Fruit fly (Drosophila melanogaster) whole organism, embryonic: ENCODE measurements around the gene CG3587.

Experiments used
- Adf1 ChIP-seq: fragments of 200-800 bp; sonication (Bioruptor generic); IDR thresholded peaks from 2 replicates; pipeline ENCODE4 v1.3.6; 2022; ENCODE audit warnings: missing biosample characterization, missing genetic modification characterization
- Atf3 ChIP-seq: fragments of 200-800 bp; sonication (Bioruptor generic); optimal IDR thresholded peaks from 3 replicates; lab custom pipeline; 2016; ENCODE audit warnings: missing biosample characterization, missing genetic modification characterization
- BtbVII ChIP-seq: fragments of 200-800 bp; sonication (Bioruptor generic); optimal IDR thresholded peaks from 3 replicates; lab custom pipeline; 2017; ENCODE audit warnings: missing biosample characterization, mild to moderate bottlenecking, missing genetic modification characterization
- CG10267 ChIP-seq: fragments of 200-800 bp; sonication (Bioruptor generic); optimal IDR thresholded peaks from 2 replicates; lab custom pipeline; 2018; ENCODE audit warnings: missing biosample characterization, mild to moderate bottlenecking, missing genetic modification characterization, moderate library complexity
- CG11093 ChIP-seq: fragments of 200-800 bp; sonication (Bioruptor generic); IDR thresholded peaks from 3 replicates; pipeline ENCODE4 v1.3.6; 2022; ENCODE audit warnings: missing biosample characterization, missing genetic modification characterization
- CG12155 ChIP-seq: fragments of 200-800 bp; sonication (Bioruptor generic); optimal IDR thresholded peaks from 3 replicates; lab custom pipeline; 2016; ENCODE audit warnings: missing biosample characterization, missing genetic modification characterization
- CG12659 ChIP-seq: fragments of 200-800 bp; sonication (Bioruptor generic); optimal IDR thresholded peaks from 3 replicates; lab custom pipeline; 2017; ENCODE audit warnings: mild to moderate bottlenecking, missing biosample characterization, missing genetic modification reagents, missing genetic modification characterization
- CG12744 ChIP-seq: fragments of 200-800 bp; sonication (Bioruptor generic); optimal IDR thresholded peaks from 2 replicates; lab custom pipeline; 2016; ENCODE audit warnings: missing biosample characterization, missing genetic modification characterization
- CG14050 ChIP-seq: fragments of 200-800 bp; sonication (Bioruptor generic); IDR thresholded peaks from 3 replicates; pipeline ENCODE4 v1.3.6; 2022; ENCODE audit warnings: missing biosample characterization, missing genetic modification characterization
- CG14710 ChIP-seq: fragments of 200-800 bp; sonication (Bioruptor generic); optimal IDR thresholded peaks from 3 replicates; lab custom pipeline; 2019; ENCODE audit warnings: missing biosample characterization, mild to moderate bottlenecking, missing genetic modification characterization, moderate library complexity
- CG15269 ChIP-seq: fragments of 200-800 bp; sonication (Bioruptor generic); optimal IDR thresholded peaks from 2 replicates; lab custom pipeline; 2018; ENCODE audit warnings: missing biosample characterization, mild to moderate bottlenecking, missing genetic modification characterization, moderate library complexity
- CG17361 ChIP-seq: fragments of 200-800 bp; sonication (Bioruptor generic); IDR thresholded peaks from 3 replicates; pipeline ENCODE4 v1.3.6; 2022; ENCODE audit warnings: missing biosample characterization, missing genetic modification characterization
- CG2116 ChIP-seq: fragments of 200-800 bp; sonication (Bioruptor generic); optimal IDR thresholded peaks from 3 replicates; lab custom pipeline; 2018; ENCODE audit warnings: missing biosample characterization, mild to moderate bottlenecking, missing genetic modification characterization
- CG34224 ChIP-seq: fragments of 200-800 bp; sonication (Bioruptor generic); IDR thresholded peaks from 3 replicates; pipeline ENCODE4 v1.3.6; 2022; ENCODE audit warnings: missing biosample characterization, missing genetic modification characterization; ENCODE audit not compliant: partially characterized antibody
- CG4854 ChIP-seq: fragments of 200-800 bp; sonication (Bioruptor generic); optimal IDR thresholded peaks from 2 replicates; lab custom pipeline; 2016; ENCODE audit warnings: missing biosample characterization, missing genetic modification characterization, inconsistent platforms
- CG6654 ChIP-seq: fragments of 200-800 bp; sonication (Bioruptor generic); optimal IDR thresholded peaks from 2 replicates; lab custom pipeline; 2017; ENCODE audit warnings: missing biosample characterization, mild to moderate bottlenecking, missing genetic modification characterization
- CG6765 ChIP-seq: fragments of 200-800 bp; sonication (Bioruptor generic); optimal IDR thresholded peaks from 3 replicates; lab custom pipeline; 2017; ENCODE audit warnings: missing biosample characterization, mild to moderate bottlenecking, missing genetic modification characterization
- CG7556 ChIP-seq: fragments of 200-800 bp; sonication (Bioruptor generic); optimal IDR thresholded peaks from 2 replicates; lab custom pipeline; 2017; ENCODE audit warnings: missing biosample characterization, mild to moderate bottlenecking, missing genetic modification characterization
- CG9817 ChIP-seq: fragments of 200-800 bp; sonication (Bioruptor generic); optimal IDR thresholded peaks from 2 replicates; lab custom pipeline; 2018; ENCODE audit warnings: missing biosample characterization, mild to moderate bottlenecking, missing genetic modification characterization, moderate library complexity
- Dek ChIP-seq: fragments of 200-800 bp; sonication (Bioruptor generic); optimal IDR thresholded peaks from 3 replicates; lab custom pipeline; 2019; ENCODE audit warnings: missing biosample characterization, mild to moderate bottlenecking, missing genetic modification characterization, moderate library complexity
- Dref ChIP-seq: fragments of 200-800 bp; sonication (Bioruptor generic); IDR thresholded peaks from 2 replicates; pipeline ENCODE4 v1.3.6; 2022; ENCODE audit warnings: missing biosample characterization, missing genetic modification characterization
- E2f2 ChIP-seq: fragments of 200-800 bp; sonication (Bioruptor generic); IDR thresholded peaks from 2 replicates; pipeline ENCODE4 v1.3.6; 2022; ENCODE audit warnings: missing biosample characterization, missing genetic modification characterization
- ERR ChIP-seq: fragments of 200-800 bp; sonication (Bioruptor generic); optimal IDR thresholded peaks from 2 replicates; lab custom pipeline; 2016; ENCODE audit warnings: missing biosample characterization, missing genetic modification characterization
- Elba2 ChIP-seq: fragments of 200-800 bp; sonication (Bioruptor generic); optimal IDR thresholded peaks from 3 replicates; lab custom pipeline; 2016; ENCODE audit warnings: missing biosample characterization, missing genetic modification characterization
- GATAe ChIP-seq: fragments of 200-800 bp; sonication (Bioruptor generic); conservative IDR thresholded peaks from 2 replicates; pipeline ENCODE4 v1.3.6; 2022; ENCODE audit warnings: missing biosample characterization, missing genetic modification characterization
- Hr3 ChIP-seq: fragments of 200-800 bp; sonication (Bioruptor generic); optimal IDR thresholded peaks from 3 replicates; lab custom pipeline; 2016; ENCODE audit warnings: missing biosample characterization, missing genetic modification characterization
- Mes4 ChIP-seq: fragments of 200-800 bp; sonication (Bioruptor generic); optimal IDR thresholded peaks from 2 replicates; lab custom pipeline; 2016; ENCODE audit warnings: missing biosample characterization, missing genetic modification characterization
- Myb ChIP-seq: fragments of 200-800 bp; sonication (Bioruptor generic); optimal IDR thresholded peaks from 2 replicates; lab custom pipeline; 2016; ENCODE audit warnings: missing biosample characterization, missing genetic modification characterization
- Rx ChIP-seq: fragments of 200-800 bp; sonication (Bioruptor generic); IDR thresholded peaks from 2 replicates; pipeline ENCODE4 v1.3.6; 2022; ENCODE audit warnings: missing biosample characterization, missing genetic modification characterization
- Stat92E ChIP-seq, 3 experiments: fragments of >200 bp in 2 of 3; fragments of 200-800 bp in 1 of 3; sonication (Bioruptor generic) in 1 of 3; optimal IDR thresholded peaks; 2 replicates each; lab custom pipeline; 2017 to 2019; ENCODE audit warnings: missing biosample characterization in 3 of 3, missing genetic modification characterization in 3 of 3, mild to moderate bottlenecking in 1 of 3, moderate library complexity in 1 of 3
- Tbp ChIP-seq: fragments of >200 bp; optimal IDR thresholded peaks from 2 replicates; lab custom pipeline; 2018; ENCODE audit warnings: missing biosample characterization, missing genetic modification characterization
- Xbp1 ChIP-seq: fragments of 200-800 bp; sonication (Bioruptor generic); optimal IDR thresholded peaks from 3 replicates; lab custom pipeline; 2016; ENCODE audit warnings: missing biosample characterization, mild to moderate bottlenecking, missing genetic modification characterization
- Xrp1 ChIP-seq: fragments of 200-800 bp; sonication (Bioruptor generic); IDR thresholded peaks from 2 replicates; pipeline ENCODE4 v1.3.6; 2022; ENCODE audit warnings: missing biosample characterization, missing genetic modification characterization
- ab ChIP-seq: fragments of 200-800 bp; sonication (Bioruptor generic); optimal IDR thresholded peaks from 2 replicates; lab custom pipeline; 2016; ENCODE audit warnings: missing biosample characterization, missing genetic modification characterization
- abd-A ChIP-seq: fragments of 200-800 bp; sonication (Bioruptor generic); optimal IDR thresholded peaks from 3 replicates; lab custom pipeline; 2019; ENCODE audit warnings: missing biosample characterization, mild to moderate bottlenecking, missing genetic modification characterization, moderate library complexity
- ara ChIP-seq: fragments of 200-800 bp; sonication (Bioruptor generic); IDR thresholded peaks from 2 replicates; pipeline ENCODE4 v1.3.6; 2022; ENCODE audit warnings: missing biosample characterization, missing genetic modification characterization
- bsh ChIP-seq, 2 experiments: fragments of 200-800 bp; sonication (Bioruptor generic); optimal IDR thresholded peaks; 2 replicates each; lab custom pipeline; 2017 to 2018; ENCODE audit warnings: mild to moderate bottlenecking in 2 of 2, missing biosample characterization in 2 of 2, missing genetic modification characterization in 2 of 2, moderate library complexity in 1 of 2
- caup ChIP-seq: fragments of 200-800 bp; sonication (Bioruptor generic); optimal IDR thresholded peaks from 3 replicates; lab custom pipeline; 2017; ENCODE audit warnings: missing biosample characterization, mild to moderate bottlenecking, missing genetic modification characterization, moderate library complexity; ENCODE audit not compliant: severe bottlenecking
- cwo ChIP-seq: fragments of 200-800 bp; sonication (Bioruptor generic); optimal IDR thresholded peaks from 3 replicates; lab custom pipeline; 2017; ENCODE audit warnings: missing biosample characterization, missing genetic modification characterization, mild to moderate bottlenecking, moderate library complexity, missing genetic modification reagents
- en ChIP-seq: fragments of 200-800 bp; sonication (Bioruptor generic); optimal IDR thresholded peaks from 2 replicates; lab custom pipeline; 2016; ENCODE audit warnings: missing biosample characterization, missing genetic modification characterization
- gsb ChIP-seq: fragments of 200-800 bp; sonication (Bioruptor generic); IDR thresholded peaks from 2 replicates; pipeline ENCODE4 v1.3.6; 2022; ENCODE audit warnings: missing biosample characterization, missing genetic modification characterization
- ind ChIP-seq: fragments of 200-800 bp; sonication (Bioruptor generic); optimal IDR thresholded peaks from 3 replicates; lab custom pipeline; 2016; ENCODE audit warnings: missing biosample characterization, missing genetic modification characterization
- jigr1 ChIP-seq: fragments of 200-800 bp; sonication (Bioruptor generic); IDR thresholded peaks from 3 replicates; pipeline ENCODE4 v1.3.6; 2022; ENCODE audit warnings: missing biosample characterization, missing genetic modification characterization
- knrl ChIP-seq: fragments of 200-800 bp; sonication (Bioruptor generic); IDR thresholded peaks from 3 replicates; pipeline ENCODE4 v1.3.6; 2022; ENCODE audit warnings: missing biosample characterization, missing genetic modification characterization; ENCODE audit not compliant: partially characterized antibody
- lilli ChIP-seq: fragments of 200-800 bp; sonication (Bioruptor generic); optimal IDR thresholded peaks from 3 replicates; lab custom pipeline; 2016; ENCODE audit warnings: missing biosample characterization, missing genetic modification characterization
- p53 ChIP-seq: fragments of 200-800 bp; sonication (Bioruptor generic); optimal IDR thresholded peaks from 2 replicates; lab custom pipeline; 2016; ENCODE audit warnings: missing biosample characterization, missing genetic modification characterization
- pb ChIP-seq: fragments of 200-800 bp; sonication (Bioruptor generic); optimal IDR thresholded peaks from 3 replicates; lab custom pipeline; 2016; ENCODE audit warnings: missing biosample characterization, missing genetic modification characterization
- pros ChIP-seq: fragments of 200-800 bp; sonication (Bioruptor generic); optimal IDR thresholded peaks from 3 replicates; lab custom pipeline; 2019; ENCODE audit warnings: missing biosample characterization, mild to moderate bottlenecking, missing genetic modification characterization, moderate library complexity
- seq ChIP-seq: fragments of 200-800 bp; sonication (Bioruptor generic); IDR thresholded peaks from 2 replicates; pipeline ENCODE4 v1.3.6; 2022; ENCODE audit warnings: missing biosample characterization, missing genetic modification characterization
- unpg ChIP-seq: fragments of 200-800 bp; sonication (Bioruptor generic); optimal IDR thresholded peaks from 3 replicates; lab custom pipeline; 2018; ENCODE audit warnings: missing biosample characterization, mild to moderate bottlenecking, missing genetic modification characterization, moderate library complexity
- zen ChIP-seq: fragments of 200-800 bp; sonication (Bioruptor generic); optimal IDR thresholded peaks from 3 replicates; lab custom pipeline; 2018; ENCODE audit warnings: missing biosample characterization, mild to moderate bottlenecking, missing genetic modification characterization, moderate library complexity

The CG3587 gene

dm6 chrX:1941669-1942092 lies 1.6 kb downstream of the CG3587 start, which contains the start of gene Hr4 (continued):
- TF ChIP-seq p53 (GFP tag; lab: Kevin White, UChicago) (no peak), CG17361 (no peak), Atf3 (GFP tag; lab: Kevin White, UChicago) (no peak), en (no peak), bsh (GFP tag; optimal IDR thresholded peaks at IDR 0.05; lab: Kevin White, UChicago) (peak in 1 of 2 experiments; percentile 11), Dref (GFP tag; lab: Robert Waterston, UW) (no peak), CG11093 (GFP tag; lab: Robert Waterston, UW) (no peak), ind (GFP tag; lab: Kevin White, UChicago) (no peak), GATAe (GFP tag; lab: Robert Waterston, UW) (no peak), CG9817 (tag; lab: Kevin White, UChicago) (no peak), Xbp1 (GFP tag; lab: Kevin White, UChicago) (no peak), seq (GFP tag; lab: Robert Waterston, UW) (peak; percentile 43; the same call in 1 of the 2 replicates), Rx (GFP tag; lab: Robert Waterston, UW) (no peak), Mes4 (GFP tag; lab: Kevin White, UChicago) (no peak), CG2116 (GFP tag; lab: Kevin White, UChicago) (no peak), CG6765 (no peak), abd-A (tag; lab: Kevin White, UChicago) (no peak), Hr3 (no peak), knrl (GFP tag; lab: Robert Waterston, UW) (no peak), CG34224 (GFP tag; lab: Robert Waterston, UW) (no peak), caup (GFP tag; lab: Kevin White, UChicago) (no peak), E2f2 (GFP tag; lab: Robert Waterston, UW) (no peak), zen (tag; lab: Kevin White, UChicago) (no peak), CG10267 (no peak), pros (GFP tag; lab: Kevin White, UChicago) (no peak), BtbVII (no peak), Elba2 (GFP tag; lab: Kevin White, UChicago) (no peak), cwo (GFP tag; lab: Kevin White, UChicago) (no peak), lilli (GFP tag; lab: Kevin White, UChicago) (no peak), CG4854 (GFP tag; lab: Kevin White, UChicago) (no peak), Xrp1 (GFP tag; lab: Robert Waterston, UW) (no peak), CG6654 (GFP tag; lab: Kevin White, UChicago) (no peak), Adf1 (no peak), Dek (tag; lab: Kevin White, UChicago) (no peak), CG14050 (no peak), gsb (GFP tag; lab: Robert Waterston, UW) (no peak), CG15269 (tag; lab: Kevin White, UChicago) (no peak), CG14710 (tag; lab: Kevin White, UChicago) (no peak), ab (GFP tag; lab: Kevin White, UChicago) (no peak), Tbp (GFP tag; lab: Kevin White, UChicago) (no peak), Myb (GFP tag; lab: Kevin White, UChicago) (no peak), CG12659 (no peak), unpg (GFP tag; lab: Kevin White, UChicago) (no peak), CG7556 (no peak), CG12744 (GFP tag; lab: Kevin White, UChicago) (no peak), Stat92E (GFP tag; optimal IDR thresholded peaks at IDR 0.05; lab: Kevin White, UChicago) (peak in 1 of 3 experiments; percentile 40), ERR (GFP tag; lab: Kevin White, UChicago) (no peak), jigr1 (GFP tag; lab: Robert Waterston, UW) (no peak), CG12155 (GFP tag; lab: Kevin White, UChicago) (no peak), ara (GFP tag; lab: Robert Waterston, UW) (no peak), pb (no peak)
